Fruit fly (Drosophila melanogaster): ENCODE data around the gene ATPsynE.

The ATPsynE gene

DNA sequence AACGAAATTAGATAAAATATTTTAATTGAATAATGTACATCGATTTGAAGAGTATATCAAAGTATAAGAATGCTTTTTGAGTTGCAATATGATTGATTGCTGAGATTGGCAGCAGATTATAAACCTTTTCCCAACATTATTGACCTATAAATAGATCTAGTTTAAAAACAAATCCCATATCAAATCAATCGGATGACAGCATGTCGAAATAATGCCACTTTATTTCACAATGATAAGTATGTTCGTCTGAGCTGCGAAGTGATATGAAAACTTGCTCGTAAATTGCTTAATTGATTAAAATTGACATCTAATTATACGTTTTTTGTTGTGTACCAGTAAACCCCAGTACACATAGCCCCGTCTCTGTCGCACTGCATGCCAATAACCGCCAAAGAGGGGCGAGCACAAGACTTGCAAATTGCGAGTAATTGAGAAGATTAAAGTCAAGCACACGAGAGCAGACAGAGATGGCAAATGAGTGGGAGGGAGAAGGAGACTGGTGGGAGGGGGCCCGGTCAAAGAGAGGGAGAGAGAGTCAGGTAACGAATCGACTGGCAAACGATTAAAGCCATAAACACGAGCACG, 43.6 kb upstream of the ATPsynE start (continued):
- TF ChIP-seq PHDP (tag; optimal IDR thresholded peaks at IDR 0.05) = peak; percentile 46
- no peak for TF ChIP-seq ken (GFP tag; IDR thresholded peaks at IDR 0.05)
- no peak for TF ChIP-seq pum (GFP tag; optimal IDR thresholded peaks at IDR 0.05)
- no peak for TF ChIP-seq CG42726 (GFP tag; IDR thresholded peaks at IDR 0.05; ENCODE audit: partially characterized antibody)
- no peak for TF ChIP-seq CG10267 (tag; optimal IDR thresholded peaks at IDR 0.05)
- TF ChIP-seq CG17186 (GFP tag; optimal IDR thresholded peaks at IDR 0.05) = no peak
- no peak for TF ChIP-seq CG33557 (GFP tag; optimal IDR thresholded peaks at IDR 0.05)
- TF ChIP-seq CG12744 (GFP tag; optimal IDR thresholded peaks at IDR 0.05) = no peak
- TF ChIP-seq sens-2 (GFP tag; IDR thresholded peaks at IDR 0.05) = no peak
- no peak for TF ChIP-seq so (GFP tag; IDR thresholded peaks at IDR 0.05)
- TF ChIP-seq CG9215 (GFP tag; IDR thresholded peaks at IDR 0.05) = no peak
- no peak for TF ChIP-seq yki (optimal IDR thresholded peaks at IDR 0.05)
- no peak for TF ChIP-seq cwo (GFP tag; optimal IDR thresholded peaks at IDR 0.05)
- no peak for TF ChIP-seq B-H1 (GFP tag; IDR thresholded peaks at IDR 0.05)
- no peak for TF ChIP-seq CG7963 (GFP tag; IDR thresholded peaks at IDR 0.05; ENCODE audit: partially characterized antibody)
- TF ChIP-seq CG13894 (tag; optimal IDR thresholded peaks at IDR 0.05) = no peak
- TF ChIP-seq Doc3 (GFP tag; IDR thresholded peaks at IDR 0.05; ENCODE audit: partially characterized antibody) = no peak
- TF ChIP-seq HLHmδ (GFP tag; optimal IDR thresholded peaks at IDR 0.05) = no peak
- TF ChIP-seq phol (tag; optimal IDR thresholded peaks at IDR 0.05) = peak; percentile 34
- TF ChIP-seq Camta (GFP tag; optimal IDR thresholded peaks at IDR 0.05) = peak; percentile 8
- no peak for TF ChIP-seq NK7.1 (GFP tag; optimal IDR thresholded peaks at IDR 0.05)
- no peak for TF ChIP-seq CG14667 (GFP tag; IDR thresholded peaks at IDR 0.05)
- TF ChIP-seq unc-4 (GFP tag; IDR thresholded peaks at IDR 0.05; ENCODE audit: partially characterized antibody) = no peak
- TF ChIP-seq Deaf1 (tag; optimal IDR thresholded peaks at IDR 0.05) = no peak
- no peak for TF ChIP-seq CG14965 (GFP tag; optimal IDR thresholded peaks at IDR 0.05; ENCODE audit: borderline replicate concordance)
- no peak for TF ChIP-seq sqz (GFP tag; optimal IDR thresholded peaks at IDR 0.05)
- peak; percentile 10 for TF ChIP-seq D19A (tag; optimal IDR thresholded peaks at IDR 0.05)
- TF ChIP-seq bowl (GFP tag; IDR thresholded peaks at IDR 0.05) = no peak
- no peak for TF ChIP-seq NC2α (GFP tag; optimal IDR thresholded peaks at IDR 0.05)
- no peak for TF ChIP-seq CG43689 (GFP tag; IDR thresholded peaks at IDR 0.05)
- TF ChIP-seq gem (tag; optimal IDR thresholded peaks at IDR 0.05) = peak; percentile 71
- no peak for TF ChIP-seq z (GFP tag; IDR thresholded peaks at IDR 0.05)
- peak; percentile 6 for TF ChIP-seq az2 (GFP tag; optimal IDR thresholded peaks at IDR 0.05)
- TF ChIP-seq vfl (GFP tag; optimal IDR thresholded peaks at IDR 0.05) = no peak
- TF ChIP-seq her (GFP tag; optimal IDR thresholded peaks at IDR 0.05) = no peak
- no peak for TF ChIP-seq B-H2 (GFP tag; optimal IDR thresholded peaks at IDR 0.05)
- no peak for TF ChIP-seq CG13123 (GFP tag; optimal IDR thresholded peaks at IDR 0.05)
- TF ChIP-seq fru (optimal IDR thresholded peaks at IDR 0.05) = no peak
- TF ChIP-seq CG30020 (tag; optimal IDR thresholded peaks at IDR 0.05) = no peak
- TF ChIP-seq btn (GFP tag; optimal IDR thresholded peaks at IDR 0.05) = no peak
- TF ChIP-seq bbx (GFP tag; IDR thresholded peaks at IDR 0.05; ENCODE audit: partially characterized antibody) = no peak
- peak; percentile 34 for TF ChIP-seq ind (GFP tag; optimal IDR thresholded peaks at IDR 0.05)
- no peak for TF ChIP-seq bab2 (GFP tag; optimal IDR thresholded peaks at IDR 0.05)
- no peak for TF ChIP-seq CG10321 (GFP tag; IDR thresholded peaks at IDR 0.05)
- TF ChIP-seq CG16813 (GFP tag; IDR thresholded peaks at IDR 0.05; ENCODE audit: partially characterized antibody) = no peak
- peak; percentile 6 for TF ChIP-seq Hmx (GFP tag; optimal IDR thresholded peaks at IDR 0.05)
- no peak for TF ChIP-seq onecut (GFP tag; IDR thresholded peaks at IDR 0.05)
- TF ChIP-seq lab (GFP tag; optimal IDR thresholded peaks at IDR 0.05) = no peak
- peak; percentile 34 for TF ChIP-seq CG12155 (GFP tag; optimal IDR thresholded peaks at IDR 0.05)
- peak; percentile 6 for TF ChIP-seq schlank (tag; optimal IDR thresholded peaks at IDR 0.05)
- TF ChIP-seq psq (GFP tag; optimal IDR thresholded peaks at IDR 0.05) = no peak
- no peak for TF ChIP-seq toy (GFP tag; IDR thresholded peaks at IDR 0.05)
